Worm (Caenorhabditis elegans): ENCODE data around the gene F23B12.4.

DNA sequence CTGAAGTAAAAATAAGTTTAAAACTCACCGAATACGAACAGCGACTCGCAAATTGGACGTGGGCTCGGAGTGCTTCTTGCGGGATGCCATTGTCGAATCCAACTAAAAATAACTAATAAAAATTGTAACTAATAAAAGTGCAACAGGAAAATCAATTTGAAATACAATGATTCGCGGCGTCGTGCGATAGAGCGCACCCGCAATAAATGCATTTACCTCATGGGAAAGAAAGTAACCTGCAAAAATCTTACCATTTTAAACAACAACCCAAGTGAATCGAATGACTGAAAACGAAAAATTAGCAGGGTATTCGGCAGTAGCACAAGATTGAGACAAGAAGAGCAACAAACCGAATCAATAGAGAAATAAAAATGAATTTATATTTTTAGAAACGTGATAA, 15.7 kb downstream of the F23B12.4 start, which contains the start of gene bmk-1:
- TF ChIP-seq nhr-12 (tag; optimal IDR thresholded peaks at IDR 0.05) (no peak), nhr-11 (tag; optimal IDR thresholded peaks at IDR 0.05) (no peak), nhr-25 (tag; optimal IDR thresholded peaks at IDR 0.05) (no peak), unc-55 (GFP tag; optimal IDR thresholded peaks at IDR 0.05) (no peak)
